Fruit fly (Drosophila melanogaster): ENCODE results near the gene Obp22a.
A peak's percentile ranks its signal among the peaks of the same experiment; 100 is the strongest.

Gene Obp22a

DNA sequence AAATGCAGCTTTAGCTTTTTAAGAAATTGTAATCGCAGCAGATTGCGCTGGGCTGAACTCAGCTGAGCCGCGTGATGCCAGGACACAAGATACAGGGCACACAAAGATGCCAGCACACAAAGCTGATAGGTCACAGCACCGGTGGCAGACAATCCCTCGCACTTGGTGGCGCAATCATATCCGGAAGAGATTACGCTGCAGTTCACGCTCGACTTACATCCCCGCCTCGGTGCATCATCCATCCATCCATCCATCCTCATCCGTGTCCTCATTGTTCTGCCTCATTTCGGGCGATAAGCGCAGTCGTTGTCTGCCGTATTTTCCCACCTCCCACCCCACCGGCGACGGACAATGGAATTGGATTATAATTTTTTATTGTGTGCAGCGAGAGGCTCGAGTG is 44.0 kb downstream of the Obp22a start:
- TF ChIP-seq Ets96B (tag; optimal IDR thresholded peaks at IDR 0.05) (no peak), Sox102F (GFP tag; optimal IDR thresholded peaks at IDR 0.05) (no peak), CG6792 (GFP tag; optimal IDR thresholded peaks at IDR 0.05) (no peak), CG10631 (GFP tag; optimal IDR thresholded peaks at IDR 0.05) (no peak), Smox (GFP tag; optimal IDR thresholded peaks at IDR 0.05) (no peak), svp (GFP tag) (peak; percentile 93), CG32006 (GFP tag; optimal IDR thresholded peaks at IDR 0.05) (no peak), esn (GFP tag; optimal IDR thresholded peaks at IDR 0.05) (no peak)

DNA sequence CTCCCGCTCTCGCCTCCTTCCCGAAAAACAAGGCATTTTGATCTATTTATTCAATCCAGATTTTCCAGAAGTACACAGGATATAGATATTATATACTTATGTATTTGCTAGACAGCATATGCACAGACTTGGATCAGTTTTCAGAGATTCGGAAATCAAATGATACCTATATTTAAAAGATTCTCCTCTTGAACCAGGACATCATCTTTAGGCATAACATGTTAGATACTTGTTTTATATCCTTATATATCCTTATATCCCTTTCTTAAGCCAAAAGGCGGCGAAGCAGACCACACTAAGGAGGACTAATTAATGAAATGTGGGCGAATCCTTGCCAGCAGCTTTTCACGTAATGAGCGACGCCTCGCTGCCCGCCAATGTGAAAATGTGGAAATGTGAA is 45.3 kb downstream of the Obp22a start, which contains the start of gene CG33673:
CG33673 (minus strand) TSS at position 101 of the 400 bp plus-strand sequence.
- TF ChIP-seq OdsH (GFP tag; optimal IDR thresholded peaks at IDR 0.05), result no peak
- TF ChIP-seq cyc (GFP tag; optimal IDR thresholded peaks at IDR 0.05), result no peak
- no peak for TF ChIP-seq CG11762 (GFP tag; optimal IDR thresholded peaks at IDR 0.05; ENCODE audit: insufficient read depth)
- no peak for TF ChIP-seq Sox102F (GFP tag; optimal IDR thresholded peaks at IDR 0.05)
- no peak for TF ChIP-seq CG8119 (GFP tag; IDR thresholded peaks at IDR 0.05)
- TF ChIP-seq Ets21C (GFP tag; optimal IDR thresholded peaks at IDR 0.05), result no peak
- no peak for TF ChIP-seq CG11902 (GFP tag; optimal IDR thresholded peaks at IDR 0.05)
- no peak for TF ChIP-seq fd59A (GFP tag; optimal IDR thresholded peaks at IDR 0.05)
- TF ChIP-seq CG6792 (GFP tag; optimal IDR thresholded peaks at IDR 0.05), result no peak
- no peak for TF ChIP-seq net (GFP tag; optimal IDR thresholded peaks at IDR 0.05)
- no peak for TF ChIP-seq CG8632 (GFP tag; optimal IDR thresholded peaks at IDR 0.05)
- TF ChIP-seq CG10669 (GFP tag; optimal IDR thresholded peaks at IDR 0.05), result no peak
- no peak for TF ChIP-seq CG10631 (GFP tag; optimal IDR thresholded peaks at IDR 0.05)
- no peak for TF ChIP-seq Gug (GFP tag; IDR thresholded peaks at IDR 0.05)
- no peak for TF ChIP-seq Hr39 (GFP tag; optimal IDR thresholded peaks at IDR 0.05)
- TF ChIP-seq fd85E (GFP tag; optimal IDR thresholded peaks at IDR 0.05), result no peak
- TF ChIP-seq CG11294 (GFP tag; IDR thresholded peaks at IDR 0.05), result no peak

DNA sequence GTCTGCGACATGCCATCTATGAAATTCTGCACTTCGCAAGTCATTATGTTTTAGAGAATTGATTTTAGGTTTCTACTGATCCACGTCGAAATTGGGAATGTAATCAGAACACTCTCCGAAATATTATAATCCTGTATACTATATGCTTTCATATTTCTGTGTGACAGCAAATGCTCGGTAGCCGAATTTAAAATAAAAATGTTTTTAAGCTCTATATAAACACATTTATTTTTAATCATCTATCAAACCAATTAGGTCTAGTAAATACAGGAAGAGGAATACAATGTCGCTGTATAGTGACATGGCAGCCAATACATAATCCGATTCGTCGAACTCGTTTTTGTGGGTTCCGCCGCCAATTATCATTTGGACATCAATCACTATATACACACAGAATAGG is 46.4 kb downstream of the Obp22a start, which contains the start of gene CG15357:
CG15357 (minus strand) TSS at position 101 of the 400 bp plus-strand sequence.
- no peak for TF ChIP-seq CG34406 (GFP tag; optimal IDR thresholded peaks at IDR 0.05)
- TF ChIP-seq net (GFP tag; optimal IDR thresholded peaks at IDR 0.05), result no peak
- no peak for TF ChIP-seq CG6854 (GFP tag; optimal IDR thresholded peaks at IDR 0.05)
- TF ChIP-seq Met (GFP tag; optimal IDR thresholded peaks at IDR 0.05), result no peak
- TF ChIP-seq CG8319 (GFP tag; optimal IDR thresholded peaks at IDR 0.05), result no peak
- no peak for TF ChIP-seq CG11294 (GFP tag; IDR thresholded peaks at IDR 0.05)
- TF ChIP-seq CG3032 (tag; optimal IDR thresholded peaks at IDR 0.05), result no peak
- TF ChIP-seq Eip75B (GFP tag; optimal IDR thresholded peaks at IDR 0.05), result no peak
- no peak for TF ChIP-seq Lpt (GFP tag; optimal IDR thresholded peaks at IDR 0.05)
- no peak for TF ChIP-seq CG16779 (tag; optimal IDR thresholded peaks at IDR 0.05)
- no peak for TF ChIP-seq CG6276 (GFP tag; optimal IDR thresholded peaks at IDR 0.05)
- TF ChIP-seq CG6808 (GFP tag; optimal IDR thresholded peaks at IDR 0.05), result no peak
- no peak for TF ChIP-seq fd59A (GFP tag; optimal IDR thresholded peaks at IDR 0.05)
- no peak for TF ChIP-seq Hr39 (GFP tag; optimal IDR thresholded peaks at IDR 0.05)
- no peak for TF ChIP-seq Gug (GFP tag; IDR thresholded peaks at IDR 0.05)
- no peak for TF ChIP-seq CG9139 (GFP tag; optimal IDR thresholded peaks at IDR 0.05)
- TF ChIP-seq esn (GFP tag; optimal IDR thresholded peaks at IDR 0.05), result no peak
- no peak for TF ChIP-seq acj6 (GFP tag; optimal IDR thresholded peaks at IDR 0.05)
- no peak for TF ChIP-seq fd85E (GFP tag; optimal IDR thresholded peaks at IDR 0.05)

DNA sequence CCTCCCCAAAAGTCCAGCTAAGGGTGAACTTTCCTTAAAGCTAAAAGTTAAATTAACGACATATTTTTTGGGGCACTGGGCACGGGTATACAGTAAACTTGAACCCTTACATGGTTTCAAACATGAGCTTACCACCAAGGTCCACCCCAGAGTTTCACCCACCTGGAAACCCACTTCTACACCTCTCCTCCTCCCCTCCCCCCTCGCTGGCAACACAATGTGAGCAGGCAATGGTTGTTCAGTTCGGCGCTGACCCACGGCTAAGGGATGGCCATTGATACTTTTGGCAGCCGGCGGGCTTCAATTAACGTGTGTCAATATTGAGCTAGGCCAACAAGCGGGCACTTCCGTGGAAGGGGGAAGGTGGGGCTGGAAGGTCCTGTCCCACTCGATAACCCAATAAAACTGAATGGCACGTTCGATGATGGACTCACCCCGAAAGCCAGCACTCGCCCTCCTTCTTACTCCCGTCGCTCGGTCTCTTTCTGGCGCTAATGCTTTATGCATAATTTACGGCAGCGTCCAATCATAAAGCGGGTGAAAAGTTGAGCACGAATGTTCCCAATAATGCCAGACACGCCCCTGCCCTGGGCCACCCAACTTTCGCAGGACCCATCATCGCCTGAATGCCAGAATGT is 47.4 kb downstream of the Obp22a start:
- TF ChIP-seq salr (GFP tag; optimal IDR thresholded peaks at IDR 0.05), result no peak
- no peak for TF ChIP-seq CG11902 (GFP tag; optimal IDR thresholded peaks at IDR 0.05)
- peak; percentile 51 for TF ChIP-seq svp (GFP tag)
